Fruit fly (Drosophila melanogaster): ENCODE results near the gene PSMG1.

Gene PSMG1

dm6 chr3R:5789025-5789953 lies 4.8 kb downstream of the PSMG1 start, which contains the start of the genes Hat1 and Rpn5 (continued):
- TF ChIP-seq CG6254 (GFP tag; optimal IDR thresholded peaks at IDR 0.05) = no peak
- no peak for TF ChIP-seq gt (GFP tag; IDR thresholded peaks at IDR 0.05)
- peak; percentile 63; the same call in 2 of the 3 replicates for TF ChIP-seq CG11456 (GFP tag; IDR thresholded peaks at IDR 0.05)
- no peak for TF ChIP-seq Hr39 (optimal IDR thresholded peaks at IDR 0.05)
- peak; percentile 93 for TF ChIP-seq CG13775 (GFP tag; optimal IDR thresholded peaks at IDR 0.05)
- TF ChIP-seq CG13424 (tag; optimal IDR thresholded peaks at IDR 0.05) = peak; percentile 71
- peak; percentile 60 for TF ChIP-seq CG32772 (GFP tag; IDR thresholded peaks at IDR 0.05)
- TF ChIP-seq HmgZ (tag; optimal IDR thresholded peaks at IDR 0.05) = peak; percentile 83
- peak; percentile 66 for TF ChIP-seq Usf (GFP tag; optimal IDR thresholded peaks at IDR 0.05)
- peak; percentile 64; the same call in 1 of the 3 replicates for TF ChIP-seq CG6791 (GFP tag; IDR thresholded peaks at IDR 0.05; ENCODE audit: partially characterized antibody)
- TF ChIP-seq mld (GFP tag; IDR thresholded peaks at IDR 0.05; ENCODE audit: partially characterized antibody) = peak; percentile 48; the same call in 1 of the 3 replicates
- TF ChIP-seq ken (GFP tag; IDR thresholded peaks at IDR 0.05) = 0 out of 3 replicates have a peak, but pooled peaks have one; percentile 60
- peak; percentile 74 for TF ChIP-seq Ssrp (tag; optimal IDR thresholded peaks at IDR 0.05)
- TF ChIP-seq H15 (GFP tag; IDR thresholded peaks at IDR 0.05) = 0 out of 3 replicates have a peak, but pooled peaks have one; percentile 31
- TF ChIP-seq CG12071 (GFP tag; optimal IDR thresholded peaks at IDR 0.05) = no peak
- TF ChIP-seq nmo (GFP tag; optimal IDR thresholded peaks at IDR 0.05) = peak; percentile 87
- TF ChIP-seq Ets97D (GFP tag; optimal IDR thresholded peaks at IDR 0.05) = peak; percentile 87
- TF ChIP-seq CG4854 (GFP tag; optimal IDR thresholded peaks at IDR 0.05) = peak; percentile 80
- peak; percentile 87 for TF ChIP-seq CG8089 (GFP tag; optimal IDR thresholded peaks at IDR 0.05)
- peak; percentile 63 for TF ChIP-seq YL-1 (GFP tag; optimal IDR thresholded peaks at IDR 0.05)
- peak; percentile 69 for TF ChIP-seq slou (GFP tag; optimal IDR thresholded peaks at IDR 0.05)
- peak; percentile 68 for TF ChIP-seq ssp (GFP tag; IDR thresholded peaks at IDR 0.05)
- peak; percentile 63; the same call in 2 of the 3 replicates for TF ChIP-seq hb (GFP tag; IDR thresholded peaks at IDR 0.05; ENCODE audit: partially characterized antibody)
- TF ChIP-seq D19B (GFP tag; optimal IDR thresholded peaks at IDR 0.05) = peak; percentile 60
- no peak; the same call in 1 of the 2 replicates for TF ChIP-seq Rx (GFP tag; IDR thresholded peaks at IDR 0.05)
- TF ChIP-seq CG17568 (GFP tag; optimal IDR thresholded peaks at IDR 0.05) = no peak
- TF ChIP-seq CG9215 (GFP tag; IDR thresholded peaks at IDR 0.05) = peak; percentile 79
- TF ChIP-seq tll (GFP tag; optimal IDR thresholded peaks at IDR 0.05) = peak; percentile 59 to 78
- no peak for TF ChIP-seq abd-A (tag; optimal IDR thresholded peaks at IDR 0.05)
- peak; percentile 65 for TF ChIP-seq jing (GFP tag; optimal IDR thresholded peaks at IDR 0.05)
- no peak for TF ChIP-seq h (optimal IDR thresholded peaks at IDR 0.05)
- peak; percentile 61; the same call in 3 of the 4 replicates for TF ChIP-seq Gug (GFP tag; IDR thresholded peaks at IDR 0.05)
- TF ChIP-seq crol (GFP tag; IDR thresholded peaks at IDR 0.05) = no peak
- peak; percentile 75 for TF ChIP-seq CG2116 (GFP tag; optimal IDR thresholded peaks at IDR 0.05)
- no peak for TF ChIP-seq bowl (GFP tag; IDR thresholded peaks at IDR 0.05)
- peak; percentile 46; the same call in 1 of the 2 replicates for TF ChIP-seq CG11085 (GFP tag; IDR thresholded peaks at IDR 0.05)
- TF ChIP-seq CG1529 (GFP tag; optimal IDR thresholded peaks at IDR 0.05) = peak; percentile 56
- TF ChIP-seq ttk (GFP tag; IDR thresholded peaks at IDR 0.05) = peak; percentile 54; the same call in 1 of the 2 replicates
- TF ChIP-seq Hey (tag; optimal IDR thresholded peaks at IDR 0.05) = peak; percentile 21
- TF ChIP-seq CrebB (tag; optimal IDR thresholded peaks at IDR 0.05) = peak; percentile 1
- TF ChIP-seq Rfx (GFP tag; IDR thresholded peaks at IDR 0.05) = peak; percentile 83
- peak; percentile 90 for TF ChIP-seq ems (GFP tag; optimal IDR thresholded peaks at IDR 0.05)
- no peak for TF ChIP-seq zf30C (GFP tag; optimal IDR thresholded peaks at IDR 0.05)
- TF ChIP-seq CG1832 (GFP tag; optimal IDR thresholded peaks at IDR 0.05) = no peak
- peak; percentile 70; the same call in 1 of the 2 replicates for TF ChIP-seq Xrp1 (GFP tag; IDR thresholded peaks at IDR 0.05)
- peak; percentile 56 for TF ChIP-seq Ada2b (GFP tag; IDR thresholded peaks at IDR 0.05)
- no peak for TF ChIP-seq ash1 (GFP tag; optimal IDR thresholded peaks at IDR 0.05)
- no peak for TF ChIP-seq Tbp (GFP tag; optimal IDR thresholded peaks at IDR 0.05)

Data from whole organism, embryonic.